Fruit fly (Drosophila melanogaster) whole organism, prepupa: ENCODE results near the gene lectin-22C.

Experiments used
- Blimp-1 ChIP-seq: fragments of 200-800 bp; sonication (Bioruptor generic); optimal IDR thresholded peaks from 3 replicates; lab custom pipeline; 2017; ENCODE audit warnings: missing biosample characterization, missing genetic modification characterization, mild to moderate bottlenecking, moderate library complexity, missing genetic modification reagents
- CG10631 ChIP-seq: fragments of 200-800 bp; sonication (Bioruptor generic); optimal IDR thresholded peaks from 2 replicates; lab custom pipeline; 2016; ENCODE audit warnings: missing biosample characterization, missing genetic modification characterization
- CG10669 ChIP-seq: fragments of 200-800 bp; sonication (Bioruptor generic); optimal IDR thresholded peaks from 3 replicates; lab custom pipeline; 2018; ENCODE audit warnings: missing biosample characterization, mild to moderate bottlenecking, missing genetic modification characterization, moderate library complexity
- CG11294 ChIP-seq: fragments of 200-800 bp; sonication (Bioruptor generic); IDR thresholded peaks from 2 replicates; pipeline ENCODE4 v1.3.6; 2022; ENCODE audit warnings: missing biosample characterization, missing genetic modification characterization
- CG11762 ChIP-seq: fragments of 200-800 bp; sonication (Bioruptor generic); optimal IDR thresholded peaks from 3 replicates; lab custom pipeline; 2016; ENCODE audit warnings: missing biosample characterization, missing genetic modification characterization; ENCODE audit not compliant: insufficient read depth
- CG15336 ChIP-seq: fragments of 200-800 bp; sonication (Bioruptor generic); IDR thresholded peaks from 2 replicates; pipeline ENCODE4 v1.3.6; 2022; ENCODE audit warnings: missing biosample characterization, missing genetic modification characterization
- CG1621 ChIP-seq: fragments of 200-800 bp; sonication (Bioruptor generic); optimal IDR thresholded peaks from 3 replicates; lab custom pipeline; 2018; ENCODE audit warnings: missing biosample characterization, mild to moderate bottlenecking, missing genetic modification characterization
- CG3032 ChIP-seq: fragments of 200-800 bp; optimal IDR thresholded peaks from 2 replicates; lab custom pipeline; 2019; ENCODE audit warnings: missing biosample characterization, mild to moderate bottlenecking, missing genetic modification characterization, moderate library complexity
- CG31627 ChIP-seq: fragments of 200-800 bp; sonication (Bioruptor generic); optimal IDR thresholded peaks from 3 replicates; lab custom pipeline; 2016; ENCODE audit warnings: missing biosample characterization, missing genetic modification characterization
- CG32006 ChIP-seq: fragments of 200-800 bp; sonication (Bioruptor generic); optimal IDR thresholded peaks from 3 replicates; lab custom pipeline; 2017; ENCODE audit warnings: missing biosample characterization, mild to moderate bottlenecking, missing genetic modification characterization
- CG3919 ChIP-seq: fragments of 200-800 bp; sonication (Bioruptor generic); optimal IDR thresholded peaks from 3 replicates; lab custom pipeline; 2016; ENCODE audit warnings: missing biosample characterization, missing genetic modification characterization
- CG4318 ChIP-seq: fragments of 200-800 bp; sonication (Bioruptor generic); optimal IDR thresholded peaks from 3 replicates; lab custom pipeline; 2017; ENCODE audit warnings: missing biosample characterization, mild to moderate bottlenecking, missing genetic modification characterization
- CG6163 ChIP-seq: fragments of 200-800 bp; sonication (Bioruptor generic); IDR thresholded peaks from 3 replicates; pipeline ENCODE4 v1.3.6; 2022; ENCODE audit warnings: missing biosample characterization, missing genetic modification characterization
- CG6276 ChIP-seq: fragments of 200-800 bp; sonication (Bioruptor generic); optimal IDR thresholded peaks from 2 replicates; lab custom pipeline; 2017; ENCODE audit warnings: missing biosample characterization, mild to moderate bottlenecking, missing genetic modification characterization
- CG6792 ChIP-seq: fragments of 200-800 bp; sonication (Bioruptor generic); optimal IDR thresholded peaks from 3 replicates; lab custom pipeline; 2016; ENCODE audit warnings: missing biosample characterization, missing genetic modification characterization
- CG6808 ChIP-seq: fragments of 200-800 bp; sonication (Bioruptor generic); optimal IDR thresholded peaks from 3 replicates; lab custom pipeline; 2017; ENCODE audit warnings: missing biosample characterization, missing genetic modification characterization, mild to moderate bottlenecking, moderate library complexity, missing genetic modification reagents
- CG6854 ChIP-seq: fragments of 200-800 bp; sonication (Bioruptor generic); optimal IDR thresholded peaks from 2 replicates; lab custom pipeline; 2017; ENCODE audit warnings: missing biosample characterization, mild to moderate bottlenecking, missing genetic modification characterization
- CG7368 ChIP-seq: fragments of 200-800 bp; sonication (Bioruptor generic); optimal IDR thresholded peaks from 3 replicates; lab custom pipeline; 2016; ENCODE audit warnings: missing biosample characterization, missing genetic modification characterization
- CG8119 ChIP-seq: fragments of 200-800 bp; sonication (Bioruptor generic); IDR thresholded peaks from 3 replicates; pipeline ENCODE4 v1.3.6; 2022; ENCODE audit warnings: missing biosample characterization, missing genetic modification characterization
- CG8319 ChIP-seq: fragments of 200-800 bp; sonication (Bioruptor generic); optimal IDR thresholded peaks from 3 replicates; lab custom pipeline; 2016; ENCODE audit warnings: missing biosample characterization, missing genetic modification characterization
- CG8632 ChIP-seq: fragments of 200-800 bp; sonication (Bioruptor generic); optimal IDR thresholded peaks from 3 replicates; lab custom pipeline; 2016; ENCODE audit warnings: missing biosample characterization, missing genetic modification characterization
- Eip75B ChIP-seq: fragments of 200-800 bp; sonication (Bioruptor generic); optimal IDR thresholded peaks from 3 replicates; lab custom pipeline; 2016; ENCODE audit warnings: missing biosample characterization, missing genetic modification characterization
- Eip78C ChIP-seq: fragments of 200-800 bp; sonication (Bioruptor generic); peaks from one replicate; lab custom pipeline; 2016; ENCODE audit warnings: missing biosample characterization, missing genetic modification characterization
- Eip93F ChIP-seq: fragments of 200-800 bp; sonication (Bioruptor generic); optimal IDR thresholded peaks from 2 replicates; lab custom pipeline; 2016; ENCODE audit warnings: missing biosample characterization, mild to moderate bottlenecking, missing genetic modification characterization
- Ets96B ChIP-seq: fragments of 200-800 bp; optimal IDR thresholded peaks from 2 replicates; lab custom pipeline; 2019; ENCODE audit warnings: missing biosample characterization, mild to moderate bottlenecking, missing genetic modification characterization, moderate library complexity
- Gug ChIP-seq: fragments of 200-800 bp; sonication (Bioruptor generic); IDR thresholded peaks from 2 replicates; pipeline ENCODE4 v1.3.6; 2022; ENCODE audit warnings: missing biosample characterization, missing genetic modification characterization
- Hr39 ChIP-seq: fragments of 200-800 bp; sonication (Bioruptor generic); optimal IDR thresholded peaks from 2 replicates; lab custom pipeline; 2016; ENCODE audit warnings: missing biosample characterization, missing genetic modification characterization
- Hr4 ChIP-seq: fragments of 200-800 bp; sonication (Bioruptor generic); optimal IDR thresholded peaks from 3 replicates; lab custom pipeline; 2016; ENCODE audit warnings: missing biosample characterization, missing genetic modification characterization
- Met ChIP-seq: fragments of 200-800 bp; sonication (Bioruptor generic); optimal IDR thresholded peaks from 3 replicates; lab custom pipeline; 2016; ENCODE audit warnings: missing biosample characterization, missing genetic modification characterization
- OdsH ChIP-seq: fragments of 200-800 bp; sonication (Bioruptor generic); optimal IDR thresholded peaks from 3 replicates; lab custom pipeline; 2016; ENCODE audit warnings: missing biosample characterization, missing genetic modification characterization
- Smox ChIP-seq: fragments of 200-800 bp; sonication (Bioruptor generic); optimal IDR thresholded peaks from 3 replicates; lab custom pipeline; 2016; ENCODE audit warnings: missing biosample characterization, missing genetic modification characterization
- Sox102F ChIP-seq: fragments of 200-800 bp; sonication (Bioruptor generic); optimal IDR thresholded peaks from 2 replicates; lab custom pipeline; 2016; ENCODE audit warnings: missing biosample characterization, mild to moderate bottlenecking, missing genetic modification characterization
- Sox14 ChIP-seq: fragments of 200-800 bp; sonication (Bioruptor generic); optimal IDR thresholded peaks from 3 replicates; lab custom pipeline; 2016; ENCODE audit warnings: missing biosample characterization, missing genetic modification characterization
- achi ChIP-seq: fragments of 200-800 bp; sonication (Bioruptor generic); optimal IDR thresholded peaks from 3 replicates; lab custom pipeline; 2016; ENCODE audit warnings: missing biosample characterization, missing genetic modification characterization
- acj6 ChIP-seq: fragments of 200-800 bp; sonication (Bioruptor generic); optimal IDR thresholded peaks from 3 replicates; lab custom pipeline; 2016; ENCODE audit warnings: missing biosample characterization, missing genetic modification characterization
- cyc ChIP-seq: fragments of 200-800 bp; sonication (Bioruptor generic); optimal IDR thresholded peaks from 3 replicates; lab custom pipeline; 2016; ENCODE audit warnings: missing biosample characterization, missing genetic modification characterization
- dsx ChIP-seq: fragments of 200-800 bp; optimal IDR thresholded peaks from 3 replicates; lab custom pipeline; 2019; ENCODE audit warnings: missing biosample characterization, mild to moderate bottlenecking, missing genetic modification characterization, moderate library complexity; ENCODE audit not compliant: poor library complexity, severe bottlenecking
- eg ChIP-seq: fragments of 200-800 bp; sonication (Bioruptor generic); IDR thresholded peaks from 3 replicates; pipeline ENCODE4 v1.3.6; 2022; ENCODE audit warnings: missing biosample characterization, missing genetic modification characterization
- fd59A ChIP-seq: fragments of 200-800 bp; sonication (Bioruptor generic); optimal IDR thresholded peaks from 2 replicates; lab custom pipeline; 2017; ENCODE audit warnings: missing biosample characterization, mild to moderate bottlenecking, missing genetic modification characterization, missing genetic modification reagents
- fd85E ChIP-seq: fragments of 200-800 bp; sonication (Bioruptor generic); optimal IDR thresholded peaks from 3 replicates; lab custom pipeline; 2016; ENCODE audit warnings: missing biosample characterization, missing genetic modification characterization
- lz ChIP-seq: fragments of 200-800 bp; sonication (Bioruptor generic); optimal IDR thresholded peaks from 3 replicates; lab custom pipeline; 2016; ENCODE audit warnings: missing biosample characterization, missing genetic modification characterization
- net ChIP-seq: fragments of 200-800 bp; sonication (Bioruptor generic); optimal IDR thresholded peaks from 3 replicates; lab custom pipeline; 2016; ENCODE audit warnings: missing biosample characterization, missing genetic modification characterization
- pdm3 ChIP-seq: fragments of 200-800 bp; sonication (Bioruptor generic); optimal IDR thresholded peaks from 3 replicates; lab custom pipeline; 2016; ENCODE audit warnings: missing biosample characterization, missing genetic modification characterization
- salr ChIP-seq, 2 experiments: fragments of 200-800 bp; sonication (Bioruptor generic); optimal IDR thresholded peaks; 3 replicates each; lab custom pipeline; 2016 to 2018; ENCODE audit warnings: missing biosample characterization in 2 of 2, missing genetic modification characterization in 2 of 2, mild to moderate bottlenecking in 1 of 2
- spab ChIP-seq: fragments of 200-800 bp; sonication (Bioruptor generic); optimal IDR thresholded peaks from 2 replicates; lab custom pipeline; 2017; ENCODE audit warnings: missing biosample characterization, mild to moderate bottlenecking, missing genetic modification characterization, missing genetic modification reagents
- ss ChIP-seq, 2 experiments: fragments of 200-800 bp; sonication (Bioruptor generic); optimal IDR thresholded peaks; 2 replicates in 1 of 2; 3 replicates in 1 of 2; lab custom pipeline; 2017 to 2018; ENCODE audit warnings: mild to moderate bottlenecking in 2 of 2, missing biosample characterization in 2 of 2, missing genetic modification characterization in 2 of 2, moderate library complexity in 1 of 2
- svp ChIP-seq: fragments of 200-800 bp; sonication (Bioruptor generic); peaks from one replicate; lab custom pipeline; 2016; ENCODE audit warnings: missing biosample characterization, missing genetic modification characterization
- topi ChIP-seq: fragments of 200-800 bp; sonication (Bioruptor generic); optimal IDR thresholded peaks from 3 replicates; lab custom pipeline; 2016; ENCODE audit warnings: missing biosample characterization, missing genetic modification characterization
- vri ChIP-seq: fragments of 200-800 bp; sonication (Bioruptor generic); optimal IDR thresholded peaks from 3 replicates; lab custom pipeline; 2016; ENCODE audit warnings: missing biosample characterization, mild to moderate bottlenecking, missing genetic modification characterization

The lectin-22C gene

DNA sequence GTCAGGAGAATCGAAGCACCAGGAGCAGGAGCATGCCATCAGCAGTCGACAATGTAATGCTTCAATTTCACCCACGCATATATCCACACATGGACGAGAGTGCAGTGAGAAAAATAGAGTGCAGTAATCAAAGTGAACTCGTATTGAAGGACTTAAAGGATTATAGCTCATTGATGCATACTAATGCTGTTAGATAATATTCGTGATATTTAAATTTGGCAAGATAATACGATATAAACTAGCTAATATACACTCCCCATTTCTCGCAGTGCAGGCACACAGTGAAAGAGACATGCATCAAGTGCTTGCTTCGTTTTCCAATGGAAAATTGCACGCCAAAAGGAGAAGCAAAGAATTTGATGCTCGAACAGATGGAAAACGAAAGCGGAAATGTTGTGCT is 35.9 kb upstream of the lectin-22C start:
- no peak for TF ChIP-seq Blimp-1 (GFP tag; lab: Kevin White, UChicago)
- TF ChIP-seq lz (GFP tag; lab: Kevin White, UChicago) = peak; percentile 13
- peak; percentile 42 for TF ChIP-seq CG3919
- no peak for TF ChIP-seq CG11762 (GFP tag; lab: Kevin White, UChicago)
- peak; percentile 21 for TF ChIP-seq CG32006
- TF ChIP-seq CG11294 = no peak
- TF ChIP-seq CG8632 (GFP tag; lab: Kevin White, UChicago) = peak; percentile 6
- TF ChIP-seq Eip93F (GFP tag; lab: Kevin White, UChicago) = no peak
- peak; percentile 51 for TF ChIP-seq CG10669 (GFP tag; lab: Kevin White, UChicago)
- peak; percentile 41 for TF ChIP-seq Eip75B (GFP tag; lab: Kevin White, UChicago)
- TF ChIP-seq Hr4 (GFP tag; lab: Kevin White, UChicago) = peak; percentile 27
- TF ChIP-seq dsx (GFP tag; lab: Kevin White, UChicago) = peak; percentile 22
- no peak for TF ChIP-seq CG6276 (GFP tag; lab: Kevin White, UChicago)
- peak; percentile 23 for TF ChIP-seq spab
- peak; percentile 43 for TF ChIP-seq fd59A (GFP tag; lab: Kevin White, UChicago)
- TF ChIP-seq Met (GFP tag; lab: Kevin White, UChicago) = peak; percentile 16
- peak; percentile 7 for TF ChIP-seq OdsH
- TF ChIP-seq Ets96B (tag; lab: Kevin White, UChicago) = peak; percentile 51
- TF ChIP-seq CG4318 (GFP tag; lab: Kevin White, UChicago) = no peak
- peak; percentile 9 for TF ChIP-seq CG8319 (GFP tag; lab: Kevin White, UChicago)
- TF ChIP-seq topi (GFP tag; lab: Kevin White, UChicago) = peak; percentile 13
- no peak for TF ChIP-seq Gug (GFP tag; lab: Robert Waterston, UW)
- no peak for TF ChIP-seq net (GFP tag; lab: Kevin White, UChicago)
- 0 out of 3 replicates have a peak, but pooled peaks have one; percentile 18 for TF ChIP-seq eg (GFP tag; lab: Robert Waterston, UW)
- TF ChIP-seq CG6808 (GFP tag; lab: Kevin White, UChicago) = peak; percentile 41
- peak; percentile 8 for TF ChIP-seq CG6792 (GFP tag; lab: Kevin White, UChicago)
- TF ChIP-seq CG15336 = no peak
- peak; percentile 17 for TF ChIP-seq Smox (GFP tag; lab: Kevin White, UChicago)
- TF ChIP-seq pdm3 (GFP tag; lab: Kevin White, UChicago) = peak; percentile 36
- no peak for TF ChIP-seq fd85E
- peak; percentile 35 for TF ChIP-seq acj6 (GFP tag; lab: Kevin White, UChicago)
- TF ChIP-seq CG6854 (GFP tag; lab: Kevin White, UChicago) = no peak
- peak; percentile 43 for TF ChIP-seq CG10631 (GFP tag; lab: Kevin White, UChicago)
- TF ChIP-seq Eip78C (GFP tag; lab: Kevin White, UChicago) = peak; percentile 32
- peak in 1 of 2 experiments; percentile 41 for TF ChIP-seq salr (GFP tag; optimal IDR thresholded peaks at IDR 0.05; lab: Kevin White, UChicago)
- no peak for TF ChIP-seq vri (GFP tag; lab: Kevin White, UChicago)
- TF ChIP-seq CG1621 (tag; lab: Kevin White, UChicago) = no peak
- peak in 1 of 2 experiments; percentile 62 for TF ChIP-seq ss (GFP tag; optimal IDR thresholded peaks at IDR 0.05; lab: Kevin White, UChicago)
- TF ChIP-seq Hr39 (GFP tag; lab: Kevin White, UChicago) = peak; percentile 29
- TF ChIP-seq CG8119 = 0 out of 3 replicates have a peak, but pooled peaks have one; percentile 14
- no peak for TF ChIP-seq Sox14
- peak; percentile 38 for TF ChIP-seq achi (GFP tag; lab: Kevin White, UChicago)
- TF ChIP-seq CG3032 (tag; lab: Kevin White, UChicago) = no peak
- TF ChIP-seq svp = peak; percentile 30
- TF ChIP-seq Sox102F = no peak
- peak; percentile 41; the same call in 1 of the 3 replicates for TF ChIP-seq CG6163
- TF ChIP-seq CG31627 (GFP tag; lab: Kevin White, UChicago) = no peak
- TF ChIP-seq cyc = peak; percentile 10
- TF ChIP-seq CG7368 (GFP tag; lab: Kevin White, UChicago) = peak; percentile 13
